Worm (Caenorhabditis elegans) whole organism, L2 larva: ENCODE measurements around the gene str-138.
A peak's percentile ranks its signal among the peaks of the same experiment; 100 is the strongest.

ENCODE experiments used
- C34F6.9 ChIP-seq: fragments of 150-350 bp; optimal IDR thresholded peaks from 2 replicates; lab custom pipeline; 2014; ENCODE audit warnings: missing biosample characterization, missing genetic modification characterization
- F13H6.1 ChIP-seq: sonication (generic microtip); optimal IDR thresholded peaks from 2 replicates; lab custom pipeline; 2016; ENCODE audit warnings: missing genetic modification characterization, missing compliant biosample characterization
- R02D3.7 ChIP-seq: fragments of 150-350 bp; optimal IDR thresholded peaks from 2 replicates; lab custom pipeline; 2014; ENCODE audit warnings: missing biosample characterization, missing genetic modification characterization
- Y55F3AM.14 ChIP-seq: fragments of 200-800 bp; sonication (Bioruptor generic); optimal IDR thresholded peaks from 2 replicates; lab custom pipeline; 2018; ENCODE audit warnings: mild to moderate bottlenecking, missing genetic modification characterization, missing compliant biosample characterization
- ZK546.5 ChIP-seq: sonication (generic microtip); optimal IDR thresholded peaks from 2 replicates; lab custom pipeline; 2017; ENCODE audit warnings: missing biosample characterization, missing genetic modification characterization
- aly-2 ChIP-seq: fragments of 150-350 bp; optimal IDR thresholded peaks from 2 replicates; lab custom pipeline; 2014; ENCODE audit warnings: missing biosample characterization, missing genetic modification characterization
- blmp-1 ChIP-seq: sonication (generic microtip); optimal IDR thresholded peaks from 2 replicates; lab custom pipeline; 2017; ENCODE audit warnings: missing genetic modification characterization, mild to moderate bottlenecking, missing compliant biosample characterization, antibody characterized with exemption, moderate library complexity; ENCODE audit not compliant: insufficient read depth
- ceh-16 ChIP-seq: fragments of 150-350 bp; optimal IDR thresholded peaks from 2 replicates; lab custom pipeline; 2014; ENCODE audit warnings: missing biosample characterization, missing genetic modification characterization
- ceh-82 ChIP-seq: fragments of 150-350 bp; optimal IDR thresholded peaks from 2 replicates; lab custom pipeline; 2014; ENCODE audit warnings: missing biosample characterization, missing genetic modification characterization
- crh-2 ChIP-seq: sonication (generic microtip); optimal IDR thresholded peaks from 2 replicates; lab custom pipeline; 2017; ENCODE audit warnings: missing biosample characterization, missing genetic modification characterization
- dmd-4 ChIP-seq: sonication (generic microtip); optimal IDR thresholded peaks from 2 replicates; lab custom pipeline; 2017; ENCODE audit warnings: missing biosample characterization, missing genetic modification characterization
- egl-27 ChIP-seq: sonication (generic microtip); optimal IDR thresholded peaks from 3 replicates; lab custom pipeline; 2017; ENCODE audit warnings: missing biosample characterization, missing genetic modification reagents, missing genetic modification characterization
- elt-1 ChIP-seq: fragments of 150-350 bp; optimal IDR thresholded peaks from 2 replicates; lab custom pipeline; 2014; ENCODE audit warnings: missing biosample characterization, missing genetic modification characterization
- elt-3 ChIP-seq: sonication (generic microtip); optimal IDR thresholded peaks from 2 replicates; lab custom pipeline; 2017; ENCODE audit warnings: missing biosample characterization, missing genetic modification characterization
- fos-1 ChIP-seq: fragments of 150-350 bp; optimal IDR thresholded peaks from 2 replicates; lab custom pipeline; 2014; ENCODE audit warnings: missing biosample characterization, missing genetic modification characterization
- gmeb-1 ChIP-seq: fragments of 150-350 bp; optimal IDR thresholded peaks from 2 replicates; lab custom pipeline; 2014; ENCODE audit warnings: missing biosample characterization, missing genetic modification characterization
- lin-11 ChIP-seq: fragments of 150-350 bp; sonication (generic microtip); optimal IDR thresholded peaks from 2 replicates; lab custom pipeline; 2014; ENCODE audit warnings: missing biosample characterization, missing genetic modification characterization, inconsistent platforms, mixed read lengths
- lin-13 ChIP-seq: fragments of 150-350 bp; optimal IDR thresholded peaks from 2 replicates; lab custom pipeline; 2014; ENCODE audit warnings: missing biosample characterization, missing genetic modification reagents, missing genetic modification characterization
- lin-39 ChIP-seq: fragments of 150-350 bp; optimal IDR thresholded peaks from 2 replicates; lab custom pipeline; 2014; ENCODE audit warnings: missing biosample characterization, missing genetic modification reagents, missing genetic modification characterization
- lsy-2 ChIP-seq, 2 experiments: fragments of 150-350 bp in 1 of 2; sonication (generic microtip) in 1 of 2; optimal IDR thresholded peaks; 2 replicates each; lab custom pipeline; 2014 to 2017; ENCODE audit warnings: missing biosample characterization in 2 of 2, missing genetic modification characterization in 2 of 2
- mab-5 ChIP-seq: fragments of 150-350 bp; optimal IDR thresholded peaks from 2 replicates; lab custom pipeline; 2014; ENCODE audit warnings: missing biosample characterization, missing genetic modification characterization
- mbf-1 ChIP-seq: sonication (generic microtip); optimal IDR thresholded peaks from 2 replicates; lab custom pipeline; 2017; ENCODE audit warnings: missing biosample characterization, missing genetic modification characterization
- mdl-1 ChIP-seq, 2 experiments: fragments of 150-350 bp in 1 of 2; sonication (generic microtip) in 1 of 2; optimal IDR thresholded peaks; 2 replicates each; lab custom pipeline; 2017; ENCODE audit warnings: missing biosample characterization in 2 of 2, missing genetic modification characterization in 2 of 2
- nhr-11 ChIP-seq: fragments of 150-350 bp; optimal IDR thresholded peaks from 2 replicates; lab custom pipeline; 2014; ENCODE audit warnings: missing biosample characterization, missing genetic modification characterization
- nhr-12 ChIP-seq: fragments of 150-350 bp; optimal IDR thresholded peaks from 2 replicates; lab custom pipeline; 2014; ENCODE audit warnings: missing biosample characterization, missing genetic modification characterization
- nhr-21 ChIP-seq: fragments of 150-350 bp; optimal IDR thresholded peaks from 2 replicates; lab custom pipeline; 2014; ENCODE audit warnings: missing biosample characterization, missing genetic modification characterization
- nhr-23 ChIP-seq: fragments of 150-350 bp; optimal IDR thresholded peaks from 2 replicates; lab custom pipeline; 2014; ENCODE audit warnings: missing biosample characterization, missing genetic modification reagents, missing genetic modification characterization
- nhr-237 ChIP-seq: fragments of 150-350 bp; optimal IDR thresholded peaks from 2 replicates; lab custom pipeline; 2014; ENCODE audit warnings: missing biosample characterization, missing genetic modification characterization
- nhr-25 ChIP-seq: fragments of 150-350 bp; sonication (generic microtip); optimal IDR thresholded peaks from 3 replicates; lab custom pipeline; 2014; ENCODE audit warnings: missing biosample characterization, missing genetic modification characterization
- nhr-6 ChIP-seq: fragments of 150-350 bp; optimal IDR thresholded peaks from 2 replicates; lab custom pipeline; 2014; ENCODE audit warnings: missing biosample characterization, missing genetic modification characterization
- peb-1 ChIP-seq: fragments of 150-350 bp; optimal IDR thresholded peaks from 2 replicates; lab custom pipeline; 2014; ENCODE audit warnings: missing biosample characterization, missing genetic modification characterization
- sem-4 ChIP-seq: fragments of 150-350 bp; optimal IDR thresholded peaks from 2 replicates; lab custom pipeline; 2014; ENCODE audit warnings: missing biosample characterization, missing genetic modification reagents, missing genetic modification characterization
- skn-1 ChIP-seq: sonication (generic microtip); optimal IDR thresholded peaks from 2 replicates; lab custom pipeline; 2017; ENCODE audit warnings: missing biosample characterization, missing genetic modification characterization
- sma-3 ChIP-seq: sonication (generic microtip); optimal IDR thresholded peaks from 2 replicates; lab custom pipeline; 2016; ENCODE audit warnings: missing genetic modification reagents, missing genetic modification characterization, missing compliant biosample characterization
- sma-9 ChIP-seq, 2 experiments: fragments of 150-350 bp in 1 of 2; sonication (generic microtip) in 1 of 2; optimal IDR thresholded peaks; 2 replicates each; lab custom pipeline; 2014 to 2016; ENCODE audit warnings: missing genetic modification characterization in 2 of 2, mild to moderate bottlenecking in 1 of 2, missing biosample characterization in 1 of 2, missing compliant biosample characterization in 1 of 2, missing genetic modification reagents in 1 of 2, moderate library complexity in 1 of 2
- snpc-4 ChIP-seq: fragments of 150-350 bp; optimal IDR thresholded peaks from 2 replicates; lab custom pipeline; 2014; ENCODE audit warnings: missing biosample characterization, missing genetic modification characterization
- unc-39 ChIP-seq: fragments of 150-350 bp; optimal IDR thresholded peaks from 2 replicates; lab custom pipeline; 2014; ENCODE audit warnings: missing biosample characterization, missing genetic modification characterization
- unc-55 ChIP-seq: fragments of 150-350 bp; sonication (generic microtip); optimal IDR thresholded peaks from 3 replicates; lab custom pipeline; 2014; ENCODE audit warnings: missing biosample characterization, missing genetic modification reagents, missing genetic modification characterization
- unc-62 ChIP-seq: fragments of 150-350 bp; optimal IDR thresholded peaks from 2 replicates; lab custom pipeline; 2014; ENCODE audit warnings: missing biosample characterization, missing genetic modification reagents, missing genetic modification characterization
- zag-1 ChIP-seq: fragments of 150-350 bp; optimal IDR thresholded peaks from 2 replicates; lab custom pipeline; 2014; ENCODE audit warnings: missing biosample characterization, missing genetic modification characterization
- ztf-1 ChIP-seq: fragments of 200-800 bp; sonication (Bioruptor generic); conservative IDR thresholded peaks from 2 replicates; pipeline ENCODE4 v1.3.6; 2022; ENCODE audit warnings: missing genetic modification characterization, missing compliant biosample characterization
- ztf-4 ChIP-seq: fragments of 150-350 bp; optimal IDR thresholded peaks from 2 replicates; lab custom pipeline; 2014; ENCODE audit warnings: missing biosample characterization, missing genetic modification characterization

The str-138 gene

ce11 chrV:8069637-8070036 lies 11.2 kb downstream of the str-138 start, which contains the start of gene str-143:
Gene str-143 (minus strand): TSS chrV:8069737.
- TF ChIP-seq nhr-23 (tag; lab: Kevin White, UChicago) (no peak), mdl-1 (tag; optimal IDR thresholded peaks at IDR 0.05; lab: Kevin White, UChicago) (no peak), dmd-4 (tag; lab: Kevin White, UChicago) (no peak), R02D3.7 (tag; lab: Kevin White, UChicago) (no peak), F13H6.1 (tag; lab: Kevin White, UChicago) (no peak), unc-39 (tag; lab: Kevin White, UChicago) (no peak), ceh-16 (no peak), egl-27 (no peak), zag-1 (tag; lab: Kevin White, UChicago) (no peak), sem-4 (tag; lab: Kevin White, UChicago) (no peak), elt-1 (tag; lab: Kevin White, UChicago) (no peak), sma-9 (GFP tag; optimal IDR thresholded peaks at IDR 0.05; lab: Kevin White, UChicago) (no peak), sma-9 (tag; optimal IDR thresholded peaks at IDR 0.05; lab: Kevin White, UChicago) (no peak), fos-1 (no peak), C34F6.9 (no peak), gmeb-1 (tag; lab: Kevin White, UChicago) (no peak)

ce11 chrV:8072047-8072446 lies 13.6 kb downstream of the str-138 start, which contains the start of gene str-144:
Gene str-144 (minus strand): TSS chrV:8072147.
- TF ChIP-seq lsy-2 (tag; optimal IDR thresholded peaks at IDR 0.05; lab: Kevin White, UChicago): no peak
- TF ChIP-seq nhr-237 (tag; lab: Kevin White, UChicago): no peak
- no peak for TF ChIP-seq F13H6.1 (tag; lab: Kevin White, UChicago)
- TF ChIP-seq peb-1 (tag; lab: Kevin White, UChicago): no peak

ce11 chrV:8073162-8073561 lies 14.7 kb downstream of the str-138 start:
- peak; percentile 71 for TF ChIP-seq blmp-1 (tag; lab: Kevin White, UChicago)
- TF ChIP-seq sma-9 (GFP tag; optimal IDR thresholded peaks at IDR 0.05; lab: Kevin White, UChicago): peak; percentile 85
- TF ChIP-seq sma-9 (tag; optimal IDR thresholded peaks at IDR 0.05; lab: Kevin White, UChicago): no peak
- TF ChIP-seq unc-55 (GFP tag; lab: Kevin White, UChicago): no peak
- TF ChIP-seq fos-1: peak; percentile 30
- TF ChIP-seq sma-3 (GFP tag; lab: Kevin White, UChicago): peak; percentile 14
- no peak for TF ChIP-seq ztf-1 (GFP tag; lab: Robert Waterston, UW)
- TF ChIP-seq nhr-21: peak; percentile 48

ce11 chrV:8075712-8076111 lies 17.3 kb downstream of the str-138 start, which contains the start of gene catp-3:
Gene catp-3 (plus strand): TSS chrV:8076012.
- TF ChIP-seq ztf-4 (no peak), ZK546.5 (tag; lab: Kevin White, UChicago) (no peak), lin-13 (GFP tag; lab: Kevin White, UChicago) (no peak), elt-3 (no peak), elt-1 (tag; lab: Kevin White, UChicago) (no peak), nhr-237 (tag; lab: Kevin White, UChicago) (no peak), Y55F3AM.14 (no peak), unc-62 (GFP tag; lab: Kevin White, UChicago) (no peak), nhr-11 (tag; lab: Kevin White, UChicago) (no peak), dmd-4 (tag; lab: Kevin White, UChicago) (no peak), sma-3 (GFP tag; lab: Kevin White, UChicago) (no peak), nhr-23 (tag; lab: Kevin White, UChicago) (no peak), lin-11 (no peak), mdl-1 (tag; optimal IDR thresholded peaks at IDR 0.05; lab: Kevin White, UChicago) (no peak), snpc-4 (tag; lab: Kevin White, UChicago) (no peak), R02D3.7 (tag; lab: Kevin White, UChicago) (no peak), mbf-1 (tag; lab: Kevin White, UChicago) (no peak), nhr-6 (tag; lab: Kevin White, UChicago) (no peak)

- TF ChIP-seq aly-2 (tag; lab: Kevin White, UChicago) (no peak), nhr-25 (peak; percentile 71), mdl-1 (tag; optimal IDR thresholded peaks at IDR 0.05; lab: Kevin White, UChicago) (no peak), ceh-82 (tag; lab: Kevin White, UChicago) (no peak), nhr-23 (tag; lab: Kevin White, UChicago) (no peak), nhr-21 (no peak), skn-1 (no peak), lin-39 (tag; lab: Kevin White, UChicago) (no peak), R02D3.7 (tag; lab: Kevin White, UChicago) (no peak), egl-27 (peak; percentile 17), lin-13 (GFP tag; lab: Kevin White, UChicago) (no peak), sma-9 (GFP tag; optimal IDR thresholded peaks at IDR 0.05; lab: Kevin White, UChicago) (peak; percentile 77), sma-9 (tag; optimal IDR thresholded peaks at IDR 0.05; lab: Kevin White, UChicago) (no peak), nhr-12 (tag; lab: Kevin White, UChicago) (no peak), sma-3 (GFP tag; lab: Kevin White, UChicago) (peak; percentile 5), ceh-16 (no peak), crh-2 (tag; lab: Kevin White, UChicago) (no peak), mab-5 (no peak), blmp-1 (tag; lab: Kevin White, UChicago) (peak; percentile 51), elt-1 (tag; lab: Kevin White, UChicago) (no peak), snpc-4 (tag; lab: Kevin White, UChicago) (no peak)
Measured at ce11 chrV:8079813-8080212, 21.4 kb downstream of the str-138 start.
